Worm (Caenorhabditis elegans) whole organism, L1 larva: ENCODE measurements around the gene Y73B6BL.22.
A peak's percentile ranks its signal among the peaks of the same experiment; 100 is the strongest.

Experiments used
- C34B4.2 ChIP-seq: sonication (generic microtip); optimal IDR thresholded peaks from 2 replicates; lab custom pipeline; 2017; ENCODE audit warnings: mild to moderate bottlenecking, missing genetic modification characterization, missing compliant biosample characterization
- F16B12.6 ChIP-seq: fragments of 150-350 bp; optimal IDR thresholded peaks from 2 replicates; lab custom pipeline; 2014; ENCODE audit warnings: missing biosample characterization, missing genetic modification characterization
- Y116A8C.19 ChIP-seq: sonication (generic microtip); optimal IDR thresholded peaks from 2 replicates; lab custom pipeline; 2016; ENCODE audit warnings: missing compliant biosample characterization, missing genetic modification characterization, borderline replicate concordance
- aha-1 ChIP-seq: fragments of 150-350 bp; optimal IDR thresholded peaks from 2 replicates; lab custom pipeline; 2014; ENCODE audit warnings: missing biosample characterization, missing genetic modification characterization
- aly-2 ChIP-seq: fragments of 150-350 bp; optimal IDR thresholded peaks from 2 replicates; lab custom pipeline; 2014; ENCODE audit warnings: missing biosample characterization, missing genetic modification characterization
- blmp-1 ChIP-seq: fragments of 150-350 bp; optimal IDR thresholded peaks from 2 replicates; lab custom pipeline; 2014; ENCODE audit warnings: missing biosample characterization, missing genetic modification characterization
- ceh-63 ChIP-seq: fragments of 200-800 bp; sonication (Bioruptor generic); optimal IDR thresholded peaks from 2 replicates; lab custom pipeline; 2018; ENCODE audit warnings: mild to moderate bottlenecking, missing genetic modification characterization, missing compliant biosample characterization
- dpl-1 ChIP-seq, 3 experiments: fragments of 150-350 bp in 2 of 3; sonication (generic microtip) in 1 of 3; optimal IDR thresholded peaks; 2 replicates each; lab custom pipeline; 2014 to 2017; ENCODE audit warnings: missing biosample characterization in 3 of 3, missing genetic modification characterization in 3 of 3, missing genetic modification reagents in 3 of 3
- efl-1 ChIP-seq, 4 experiments: fragments of 150-350 bp; optimal IDR thresholded peaks in 3 of 4; peaks in 1 of 4; 1 replicate in 1 of 4; 2 replicates in 3 of 4; lab custom pipeline; 2014; ENCODE audit warnings: missing biosample characterization in 2 of 4, missing genetic modification characterization in 2 of 4, missing genetic modification reagents in 2 of 4
- elt-2 ChIP-seq: sonication (generic microtip); optimal IDR thresholded peaks from 2 replicates; lab custom pipeline; 2016; ENCODE audit warnings: missing genetic modification characterization, mild to moderate bottlenecking, inconsistent platforms, missing compliant biosample characterization, missing genetic modification reagents
- ets-5 ChIP-seq: fragments of 200-800 bp; sonication (Bioruptor generic); IDR thresholded peaks from 2 replicates; pipeline ENCODE4 v1.3.6; 2022; ENCODE audit warnings: missing genetic modification characterization, missing compliant biosample characterization
- fkh-8 ChIP-seq: sonication (generic microtip); optimal IDR thresholded peaks from 2 replicates; lab custom pipeline; 2016; ENCODE audit warnings: mild to moderate bottlenecking, missing genetic modification characterization, missing compliant biosample characterization
- hpl-2 ChIP-seq: fragments of 150-350 bp; optimal IDR thresholded peaks from 2 replicates; lab custom pipeline; 2014; ENCODE audit warnings: missing biosample characterization, missing genetic modification reagents, missing genetic modification characterization
- irx-1 ChIP-seq: sonication (generic microtip); optimal IDR thresholded peaks from 2 replicates; lab custom pipeline; 2016; ENCODE audit warnings: missing genetic modification characterization, missing compliant biosample characterization
- jun-1 ChIP-seq: fragments of 150-350 bp; optimal IDR thresholded peaks from 2 replicates; lab custom pipeline; 2014; ENCODE audit warnings: missing biosample characterization, missing genetic modification reagents, missing genetic modification characterization
- lin-14 ChIP-seq: fragments of 200-800 bp; sonication (Bioruptor generic); optimal IDR thresholded peaks from 2 replicates; lab custom pipeline; 2018; ENCODE audit warnings: mild to moderate bottlenecking, missing genetic modification characterization, moderate library complexity, missing compliant biosample characterization
- lin-35 ChIP-seq, 2 experiments: fragments of 150-350 bp; optimal IDR thresholded peaks; 2 replicates each; lab custom pipeline; 2014; ENCODE audit warnings: missing biosample characterization in 2 of 2, missing genetic modification characterization in 2 of 2, missing genetic modification reagents in 2 of 2
- lin-39 ChIP-seq: fragments of 150-350 bp; optimal IDR thresholded peaks from 2 replicates; lab custom pipeline; 2014; ENCODE audit warnings: missing biosample characterization, missing genetic modification reagents, missing genetic modification characterization
- lir-3 ChIP-seq: sonication (generic microtip); optimal IDR thresholded peaks from 2 replicates; lab custom pipeline; 2016; ENCODE audit warnings: mild to moderate bottlenecking, missing genetic modification characterization, moderate library complexity, missing compliant biosample characterization; ENCODE audit not compliant: poor library complexity
- lsy-2 ChIP-seq, 2 experiments: fragments of 150-350 bp; optimal IDR thresholded peaks; 2 replicates each; lab custom pipeline; 2014; ENCODE audit warnings: missing biosample characterization in 2 of 2, missing genetic modification characterization in 2 of 2
- mab-9 ChIP-seq: fragments of 200-800 bp; sonication (Bioruptor generic); IDR thresholded peaks from 2 replicates; pipeline ENCODE4 v1.3.6; 2022; ENCODE audit warnings: missing genetic modification reagents, missing genetic modification characterization, missing compliant biosample characterization
- mep-1 ChIP-seq: fragments of 150-350 bp; optimal IDR thresholded peaks from 2 replicates; lab custom pipeline; 2014; ENCODE audit warnings: missing biosample characterization, missing genetic modification characterization
- nhr-11 ChIP-seq: fragments of 150-350 bp; optimal IDR thresholded peaks from 2 replicates; lab custom pipeline; 2014; ENCODE audit warnings: missing biosample characterization, missing genetic modification characterization
- nhr-19 ChIP-seq: fragments of 200-800 bp; sonication (Bioruptor generic); conservative IDR thresholded peaks from 2 replicates; pipeline ENCODE4 v1.3.6; 2022; ENCODE audit warnings: missing genetic modification characterization, missing compliant biosample characterization
- nhr-20 ChIP-seq: sonication (generic microtip); optimal IDR thresholded peaks from 2 replicates; lab custom pipeline; 2016; ENCODE audit warnings: mild to moderate bottlenecking, missing genetic modification characterization, missing compliant biosample characterization
- nhr-47 ChIP-seq: sonication (generic microtip); optimal IDR thresholded peaks from 2 replicates; lab custom pipeline; 2016; ENCODE audit warnings: mild to moderate bottlenecking, missing genetic modification characterization, moderate library complexity, missing compliant biosample characterization
- nhr-71 ChIP-seq: sonication (generic microtip); optimal IDR thresholded peaks from 2 replicates; lab custom pipeline; 2016; ENCODE audit warnings: mild to moderate bottlenecking, missing genetic modification characterization, moderate library complexity, missing compliant biosample characterization
- nhr-76 ChIP-seq: sonication (generic microtip); optimal IDR thresholded peaks from 2 replicates; lab custom pipeline; 2017; ENCODE audit warnings: missing biosample characterization, missing genetic modification characterization
- nhr-85 ChIP-seq: sonication (generic microtip); peaks from one replicate; lab custom pipeline; 2016; ENCODE audit warnings: missing genetic modification characterization, inconsistent platforms, missing compliant biosample characterization
- nhr-90 ChIP-seq: sonication (generic microtip); optimal IDR thresholded peaks from 2 replicates; lab custom pipeline; 2016; ENCODE audit warnings: mild to moderate bottlenecking, missing genetic modification characterization, missing compliant biosample characterization; ENCODE audit not compliant: poor library complexity
- pag-3 ChIP-seq: sonication (generic microtip); optimal IDR thresholded peaks from 2 replicates; lab custom pipeline; 2017; ENCODE audit warnings: missing genetic modification characterization, mild to moderate bottlenecking, missing compliant biosample characterization, antibody characterized with exemption, borderline replicate concordance; ENCODE audit not compliant: insufficient read depth
- pax-3 ChIP-seq: fragments of 200-800 bp; sonication (Bioruptor generic); optimal IDR thresholded peaks from 2 replicates; lab custom pipeline; 2018; ENCODE audit warnings: mild to moderate bottlenecking, missing genetic modification characterization, moderate library complexity, missing compliant biosample characterization
- pqm-1 ChIP-seq: sonication (generic microtip); optimal IDR thresholded peaks from 3 replicates; lab custom pipeline; 2017; ENCODE audit warnings: missing biosample characterization, missing genetic modification characterization
- snu-23 ChIP-seq: sonication (generic microtip); optimal IDR thresholded peaks from 2 replicates; lab custom pipeline; 2016; ENCODE audit warnings: missing genetic modification characterization, missing compliant biosample characterization
- sup-37 ChIP-seq: fragments of 200-800 bp; sonication (Bioruptor generic); optimal IDR thresholded peaks from 2 replicates; lab custom pipeline; 2018; ENCODE audit warnings: mild to moderate bottlenecking, missing genetic modification characterization, missing compliant biosample characterization
- swsn-7 ChIP-seq: sonication (generic microtip); optimal IDR thresholded peaks from 2 replicates; lab custom pipeline; 2016; ENCODE audit warnings: missing genetic modification characterization, missing compliant biosample characterization
- tbx-2 ChIP-seq: sonication (generic microtip); optimal IDR thresholded peaks from 2 replicates; lab custom pipeline; 2016; ENCODE audit warnings: missing genetic modification characterization, missing compliant biosample characterization
- zip-4 ChIP-seq: fragments of 200-800 bp; sonication (Bioruptor generic); optimal IDR thresholded peaks from 2 replicates; lab custom pipeline; 2018; ENCODE audit warnings: mild to moderate bottlenecking, missing genetic modification characterization, moderate library complexity, missing compliant biosample characterization
- ztf-11 ChIP-seq, 2 experiments: sonication (generic microtip); optimal IDR thresholded peaks; 2 replicates each; lab custom pipeline; 2016 to 2017; ENCODE audit warnings: missing genetic modification characterization in 2 of 2, missing biosample characterization in 1 of 2, missing compliant biosample characterization in 1 of 2

The Y73B6BL.22 gene

ce11 chrIV:6457472-6457871, 41.0 kb upstream of the Y73B6BL.22 start, which contains the start of gene lgc-10:
Gene lgc-10 (minus strand): TSS chrIV:6457572.
- TF ChIP-seq ceh-63 (GFP tag; lab: Kevin White, UChicago) (no peak), F16B12.6 (no peak), ztf-11 (tag; optimal IDR thresholded peaks at IDR 0.05; lab: Kevin White, UChicago) (no peak), lir-3 (tag; lab: Kevin White, UChicago) (no peak), nhr-71 (tag; lab: Kevin White, UChicago) (no peak), Y116A8C.19 (tag; lab: Kevin White, UChicago) (no peak), pag-3 (tag; lab: Kevin White, UChicago) (no peak), hpl-2 (no peak), aly-2 (tag; lab: Kevin White, UChicago) (no peak), nhr-47 (tag; lab: Kevin White, UChicago) (no peak), sup-37 (GFP tag; lab: Kevin White, UChicago) (no peak), tbx-2 (no peak), pqm-1 (tag; lab: Kevin White, UChicago) (no peak), mep-1 (tag; lab: Kevin White, UChicago) (no peak), nhr-85 (tag; lab: Kevin White, UChicago) (no peak), aha-1 (no peak), lin-39 (tag; lab: Kevin White, UChicago) (no peak), nhr-90 (tag; lab: Kevin White, UChicago) (no peak), nhr-11 (tag; lab: Kevin White, UChicago) (no peak), mab-9 (GFP tag; lab: Robert Waterston, UW) (no peak)
- TF ChIP-seq, all 84 proteins: peak for 0

- no peak for TF ChIP-seq C34B4.2 (tag; lab: Kevin White, UChicago)
- peak; percentile 3 for TF ChIP-seq elt-2 (tag; lab: Kevin White, UChicago)
- TF ChIP-seq efl-1 (optimal IDR thresholded peaks at IDR 0.05; lab: Kevin White, UChicago) = no peak
- peak in 1 of 2 experiments; percentile 11 for TF ChIP-seq efl-1 (GFP tag; optimal IDR thresholded peaks at IDR 0.05 in 1 of 2; lab: Kevin White, UChicago)
Measured at ce11 chrIV:6443018-6443417, 26.6 kb upstream of the Y73B6BL.22 start.

ce11 chrIV:6442016-6442618, 25.7 kb upstream of the Y73B6BL.22 start:
- TF ChIP-seq swsn-7 (tag; lab: Kevin White, UChicago) = no peak
- TF ChIP-seq lin-35 (GFP tag; optimal IDR thresholded peaks at IDR 0.05; lab: Kevin White, UChicago) = peak in 1 of 2 experiments; percentile 10
- TF ChIP-seq jun-1 = peak; percentile 3
- 0 out of 2 replicates have a peak, but pooled peaks have one; percentile 27 for TF ChIP-seq ets-5 (GFP tag; lab: Robert Waterston, UW)
- TF ChIP-seq blmp-1 (tag; lab: Kevin White, UChicago) = peak; percentile 22
- TF ChIP-seq lin-14 (GFP tag; lab: Kevin White, UChicago) = peak; percentile 53
- peak; percentile 3 for TF ChIP-seq mep-1 (tag; lab: Kevin White, UChicago)
- TF ChIP-seq nhr-76 (tag; lab: Kevin White, UChicago) = no peak
- peak; percentile 42 for TF ChIP-seq elt-2 (tag; lab: Kevin White, UChicago)
- peak; percentile 40 for TF ChIP-seq nhr-71 (tag; lab: Kevin White, UChicago)
- no peak for TF ChIP-seq pax-3 (tag; lab: Kevin White, UChicago)
- TF ChIP-seq nhr-19 (GFP tag; lab: Robert Waterston, UW) = 0 out of 2 replicates have a peak, but pooled peaks have one; percentile 12
- TF ChIP-seq lsy-2 (tag; optimal IDR thresholded peaks at IDR 0.05; lab: Kevin White, UChicago) = no peak
- TF ChIP-seq snu-23 (GFP tag; lab: Kevin White, UChicago) = peak; percentile 13
- TF ChIP-seq nhr-20 (tag; lab: Kevin White, UChicago) = peak; percentile 63
- TF ChIP-seq zip-4 = peak; percentile 37
- TF ChIP-seq efl-1 (optimal IDR thresholded peaks at IDR 0.05; lab: Kevin White, UChicago) = peak; percentile 41 to 45
- peak; percentile 2 to 8 for TF ChIP-seq efl-1 (GFP tag; optimal IDR thresholded peaks at IDR 0.05 in 1 of 2; lab: Kevin White, UChicago)
- peak in 1 of 3 experiments; percentile 21 for TF ChIP-seq dpl-1 (GFP tag; optimal IDR thresholded peaks at IDR 0.05; lab: Kevin White, UChicago)
- peak; percentile 7 for TF ChIP-seq irx-1 (tag; lab: Kevin White, UChicago)
- TF ChIP-seq fkh-8 (tag; lab: Kevin White, UChicago) = peak; percentile 17
